Fruit fly (Drosophila melanogaster): ENCODE measurements around the gene Actn3.

DNA sequence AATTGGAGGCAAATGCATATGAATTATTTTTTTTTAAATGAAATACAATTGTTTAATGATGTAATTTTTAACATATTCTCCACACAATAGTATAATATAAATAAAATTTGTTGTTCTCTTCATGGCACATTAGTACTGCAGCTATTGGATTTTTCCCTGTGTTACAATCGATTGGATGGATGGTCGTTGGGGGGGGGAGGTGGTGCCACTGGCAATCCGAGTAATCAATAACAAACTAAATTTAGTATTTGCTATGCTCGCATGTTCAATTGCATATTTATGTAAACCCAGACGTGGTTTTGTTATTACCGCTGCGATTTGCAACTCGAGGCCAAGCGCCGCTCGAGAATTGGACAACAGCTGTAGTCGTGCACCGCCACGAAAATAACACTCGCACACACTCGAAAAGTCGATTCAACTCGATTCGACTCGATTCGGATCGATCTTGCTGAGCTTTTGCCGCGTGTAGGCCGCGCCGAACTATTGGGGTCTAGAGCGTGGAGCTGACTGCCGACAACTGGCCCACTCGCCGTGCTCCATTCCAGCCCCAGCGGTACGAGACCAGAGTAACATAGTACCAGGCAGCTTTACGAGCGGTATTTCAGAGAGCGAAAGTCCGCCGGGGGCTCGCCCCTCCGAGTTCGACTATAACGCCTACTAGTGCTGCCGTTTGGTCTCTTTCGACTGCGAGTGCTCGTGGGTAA is 9.8 kb upstream of the Actn3 start, which contains the start of gene CG18622:
- TF ChIP-seq CG8159 (tag; optimal IDR thresholded peaks at IDR 0.05), result no peak
- TF ChIP-seq CG32121 (GFP tag; IDR thresholded peaks at IDR 0.05), result no peak
- no peak for TF ChIP-seq rn (GFP tag; IDR thresholded peaks at IDR 0.05)
- peak; percentile 87 for TF ChIP-seq CG13204 (GFP tag; optimal IDR thresholded peaks at IDR 0.05)
- no peak for TF ChIP-seq CG17806 (tag; optimal IDR thresholded peaks at IDR 0.05)
- TF ChIP-seq CG12605 (GFP tag; IDR thresholded peaks at IDR 0.05), result no peak
- TF ChIP-seq Ets98B (GFP tag; IDR thresholded peaks at IDR 0.05), result no peak
- TF ChIP-seq CG14655 (GFP tag; optimal IDR thresholded peaks at IDR 0.05), result peak; percentile 5
- no peak for TF ChIP-seq CG4496 (GFP tag; IDR thresholded peaks at IDR 0.05)

Measured in whole organism, pupa.